Worm (Caenorhabditis elegans): ENCODE results near the gene T07A5.7.

T07A5.7 gene

DNA sequence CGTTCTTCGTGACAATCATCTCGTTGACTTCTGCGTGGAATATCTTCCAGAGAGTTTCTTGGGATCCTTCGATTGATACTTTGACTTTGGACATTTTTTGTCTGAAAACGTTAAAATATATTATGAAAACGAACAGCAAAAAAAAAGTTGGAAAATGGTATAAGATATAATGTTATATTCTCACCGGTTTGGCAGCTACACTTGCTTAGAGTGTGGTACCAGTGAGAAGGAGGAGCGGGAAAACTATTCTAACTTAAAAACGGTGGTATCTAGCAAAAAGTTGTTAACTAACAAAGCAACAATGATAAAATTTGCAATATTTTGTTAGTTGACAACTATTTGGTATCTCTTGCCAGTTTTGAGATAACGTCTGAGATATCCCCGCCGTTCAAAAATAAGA, 30.8 kb upstream of the T07A5.7 start, which contains the start of gene tbx-9:
TSS of gene tbx-9 (minus strand) at position 101 of the 400 bp plus-strand sequence.
- TF ChIP-seq tag-97 (GFP tag; IDR thresholded peaks at IDR 0.05) (no peak), daf-16 (GFP tag; optimal IDR thresholded peaks at IDR 0.05) (no peak), daf-16 (tag; optimal IDR thresholded peaks at IDR 0.05) (no peak), lin-15B (tag; optimal IDR thresholded peaks at IDR 0.05) (no peak), F49E8.2 (tag; optimal IDR thresholded peaks at IDR 0.05; ENCODE audit: borderline replicate concordance) (no peak), mdl-1 (tag; optimal IDR thresholded peaks at IDR 0.05) (no peak), vab-7 (GFP tag; IDR thresholded peaks at IDR 0.05) (no peak), dmd-9 (GFP tag; IDR thresholded peaks at IDR 0.05) (no peak), hlh-30 (tag; optimal IDR thresholded peaks at IDR 0.05; ENCODE audit: insufficient read depth) (no peak)

DNA sequence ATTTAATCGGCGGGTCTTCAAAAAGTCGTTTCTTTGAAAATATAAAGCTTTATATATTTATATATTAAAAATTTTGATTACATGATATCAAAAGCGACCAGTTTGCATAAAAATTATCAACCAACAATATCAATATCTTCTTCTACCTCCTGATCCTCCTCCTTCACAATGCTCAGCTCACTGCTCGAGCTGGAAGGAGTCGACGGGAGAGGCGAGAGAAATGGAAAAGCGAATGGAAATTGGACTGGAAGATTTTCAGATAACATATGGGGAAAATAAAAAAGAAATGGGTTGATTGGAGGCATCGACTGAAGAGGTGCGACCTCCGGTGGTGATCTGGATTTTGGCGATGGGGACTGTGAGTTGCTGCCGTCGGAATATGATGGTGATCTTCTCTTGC, 29.0 kb upstream of the T07A5.7 start:
- peak; percentile 69 for TF ChIP-seq aha-1 (tag)
- no peak for TF ChIP-seq mep-1 (tag; optimal IDR thresholded peaks at IDR 0.05)

DNA sequence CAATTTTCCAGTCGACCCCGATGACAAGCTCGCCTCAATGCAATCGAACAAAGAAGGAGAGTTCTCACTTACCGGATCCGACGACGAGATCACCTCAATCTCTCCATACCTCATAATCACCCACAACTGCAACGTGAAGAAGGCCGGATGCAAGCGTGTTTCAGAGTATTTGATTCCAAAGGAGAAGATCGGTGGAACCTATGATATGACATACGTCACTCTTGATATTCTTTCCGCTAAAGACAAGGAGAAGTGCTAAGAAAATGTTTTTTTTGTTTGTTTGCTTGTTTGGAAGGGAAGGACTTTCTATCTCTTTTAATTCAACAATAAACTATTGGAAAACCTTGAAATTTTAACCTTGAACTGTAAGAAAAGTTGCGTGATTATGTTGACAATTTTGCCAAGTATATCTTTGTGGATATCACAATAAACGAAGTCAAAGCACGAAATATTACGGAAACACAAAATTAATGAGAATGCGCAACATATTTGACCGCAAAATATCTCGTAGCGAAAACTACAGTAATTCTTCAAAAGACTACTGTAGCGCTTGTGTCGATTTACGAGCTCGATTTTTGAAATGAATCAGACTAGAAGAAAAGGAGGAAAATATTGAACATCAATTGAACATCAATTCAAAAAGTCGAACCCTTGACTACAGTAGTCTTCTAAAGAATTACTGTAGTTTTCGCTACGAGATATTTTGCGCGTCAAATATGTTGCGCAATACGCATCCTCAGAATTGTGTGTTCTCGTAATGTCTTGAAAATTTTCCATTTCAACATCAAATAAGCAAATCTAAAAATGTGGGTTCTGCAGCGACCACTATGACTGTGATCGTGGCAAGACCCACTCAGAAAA, 28.3 kb upstream of the T07A5.7 start:
- TF ChIP-seq fkh-10 (GFP tag; optimal IDR thresholded peaks at IDR 0.05) (no peak), nhr-237 (tag; optimal IDR thresholded peaks at IDR 0.05) (no peak), nhr-41 (GFP tag; IDR thresholded peaks at IDR 0.05) (no peak), spr-1 (tag; optimal IDR thresholded peaks at IDR 0.05) (no peak), nhr-28 (tag; optimal IDR thresholded peaks at IDR 0.05) (peak; percentile 11), T26A8.4 (GFP tag; IDR thresholded peaks at IDR 0.05) (no peak), R02D3.7 (tag; optimal IDR thresholded peaks at IDR 0.05) (no peak), lsy-2 (tag; optimal IDR thresholded peaks at IDR 0.05) (peak in 1 of 2 experiments; percentile 51), mxl-2 (GFP tag; conservative IDR thresholded peaks at IDR 0.05) (no peak), lim-7 (GFP tag; IDR thresholded peaks at IDR 0.05) (no peak), ctbp-1 (GFP tag; IDR thresholded peaks at IDR 0.05) (no peak), duxl-1 (tag; optimal IDR thresholded peaks at IDR 0.05; ENCODE audit: poor library complexity) (no peak), arid-1 (GFP tag; conservative IDR thresholded peaks at IDR 0.05) (no peak), madf-5 (GFP tag; IDR thresholded peaks at IDR 0.05) (no peak), D1046.2 (GFP tag; IDR thresholded peaks at IDR 0.05) (no peak), fos-1 (tag; optimal IDR thresholded peaks at IDR 0.05) (no peak), hlh-30 (tag; optimal IDR thresholded peaks at IDR 0.05; ENCODE audit: insufficient read depth) (no peak), hif-1 (tag; optimal IDR thresholded peaks at IDR 0.05) (no peak), ceh-62 (tag; optimal IDR thresholded peaks at IDR 0.05) (no peak), dmd-6 (GFP tag; IDR thresholded peaks at IDR 0.05) (no peak), F10B5.3 (tag; optimal IDR thresholded peaks at IDR 0.05) (no peak), unc-62 (GFP tag; optimal IDR thresholded peaks at IDR 0.05 in 1 of 2) (peak in 1 of 2 experiments; percentile 8), unc-62 (tag; optimal IDR thresholded peaks at IDR 0.05) (no peak), ZK546.5 (tag; optimal IDR thresholded peaks at IDR 0.05) (no peak), nhr-102 (tag; optimal IDR thresholded peaks at IDR 0.05) (no peak), daf-8 (GFP tag; IDR thresholded peaks at IDR 0.05) (no peak), unc-39 (tag; optimal IDR thresholded peaks at IDR 0.05) (no peak), ama-1 (optimal IDR thresholded peaks at IDR 0.05) (peak; percentile 84), mdt-29 (GFP tag; IDR thresholded peaks at IDR 0.05) (no peak), nhr-25 (tag; optimal IDR thresholded peaks at IDR 0.05; ENCODE audit: borderline replicate concordance, insufficient read depth) (peak; percentile 56), mxl-3 (GFP tag; optimal IDR thresholded peaks at IDR 0.05) (no peak), tag-97 (GFP tag; IDR thresholded peaks at IDR 0.05) (no peak), daf-12 (tag; optimal IDR thresholded peaks at IDR 0.05) (no peak), ceh-82 (tag; optimal IDR thresholded peaks at IDR 0.05) (no peak), jun-1 (tag; optimal IDR thresholded peaks at IDR 0.05) (no peak), mep-1 (tag; optimal IDR thresholded peaks at IDR 0.05) (no peak), F26F4.8 (GFP tag; conservative IDR thresholded peaks at IDR 0.05) (no peak), ztf-11 (tag; optimal IDR thresholded peaks at IDR 0.05) (no peak), lin-39 (tag; optimal IDR thresholded peaks at IDR 0.05) (no peak), vab-7 (GFP tag; IDR thresholded peaks at IDR 0.05) (no peak)
